Fruit fly (Drosophila melanogaster): ENCODE measurements around the gene PolH.

PolH gene

DNA sequence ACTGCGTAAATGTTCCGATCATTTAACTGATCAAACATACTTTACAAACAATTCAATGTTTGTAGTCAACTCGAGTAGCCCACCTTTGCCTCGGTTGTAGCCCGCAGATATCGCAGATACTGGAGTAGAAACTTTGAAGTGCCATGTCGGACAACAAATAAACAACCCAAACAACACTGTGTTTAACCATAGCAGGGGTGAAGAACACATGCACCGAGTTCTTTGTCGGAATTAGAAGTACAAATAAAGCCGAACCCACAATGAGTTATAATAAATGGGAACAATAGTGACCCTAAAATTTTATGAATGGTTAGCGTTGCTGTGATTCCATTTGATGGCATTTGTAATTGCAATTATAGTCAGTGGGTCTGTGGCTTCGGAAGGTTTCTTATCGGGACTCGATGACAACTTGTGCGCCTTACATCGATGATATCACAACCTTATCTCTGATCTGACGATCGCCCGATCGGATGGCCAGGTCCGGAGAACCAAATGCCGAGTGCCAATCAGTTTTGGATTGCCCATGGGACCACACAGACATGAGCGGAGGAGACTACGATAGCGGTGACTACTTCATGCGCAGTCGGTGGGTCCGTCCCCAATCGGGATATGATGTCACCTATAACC, 20.4 kb upstream of the PolH start, which contains the start of gene Chs2 (continued):
- peak; percentile 21 for TF ChIP-seq stwl (tag; optimal IDR thresholded peaks at IDR 0.05)
- TF ChIP-seq Deaf1 (tag; optimal IDR thresholded peaks at IDR 0.05) = peak; percentile 76
- peak in 1 of 2 experiments; percentile 34 for TF ChIP-seq bsh (GFP tag; optimal IDR thresholded peaks at IDR 0.05)
- peak; percentile 11 for TF ChIP-seq CG11398 (GFP tag; optimal IDR thresholded peaks at IDR 0.05)
- TF ChIP-seq sens-2 (GFP tag; IDR thresholded peaks at IDR 0.05) = peak; percentile 85
- peak; percentile 2 for TF ChIP-seq dmrt99B (tag; optimal IDR thresholded peaks at IDR 0.05)
- no peak for TF ChIP-seq Rfx (GFP tag; IDR thresholded peaks at IDR 0.05)
- TF ChIP-seq Med (GFP tag) = peak; percentile 78
- peak; percentile 13 for TF ChIP-seq nmo (GFP tag; optimal IDR thresholded peaks at IDR 0.05)
- TF ChIP-seq twi (tag; optimal IDR thresholded peaks at IDR 0.05) = peak; percentile 83
- TF ChIP-seq kni (GFP tag; optimal IDR thresholded peaks at IDR 0.05) = peak; percentile 69
- no peak for TF ChIP-seq CG10274 (GFP tag; optimal IDR thresholded peaks at IDR 0.05)
- TF ChIP-seq MESR4 (GFP tag; optimal IDR thresholded peaks at IDR 0.05) = no peak
- peak; percentile 40 for TF ChIP-seq CG7987 (GFP tag; optimal IDR thresholded peaks at IDR 0.05)
- TF ChIP-seq CG10209 (GFP tag; optimal IDR thresholded peaks at IDR 0.05) = peak; percentile 37
- no peak for TF ChIP-seq CG18476 (GFP tag; optimal IDR thresholded peaks at IDR 0.05)
- TF ChIP-seq Atf3 (GFP tag; optimal IDR thresholded peaks at IDR 0.05) = no peak
- peak; percentile 26 for TF ChIP-seq CG1233 (GFP tag; optimal IDR thresholded peaks at IDR 0.05)
- no peak for TF ChIP-seq oc (tag; optimal IDR thresholded peaks at IDR 0.05)
- TF ChIP-seq jigr1 (GFP tag; IDR thresholded peaks at IDR 0.05) = no peak
- peak; percentile 31 for TF ChIP-seq D19A (tag; optimal IDR thresholded peaks at IDR 0.05)
- peak; percentile 85 for TF ChIP-seq dmrt11E (tag; optimal IDR thresholded peaks at IDR 0.05)
- 0 out of 4 replicates have a peak, but pooled peaks have one; percentile 42 for TF ChIP-seq chinmo (GFP tag; IDR thresholded peaks at IDR 0.05; ENCODE audit: partially characterized antibody)
- no peak for TF ChIP-seq D (optimal IDR thresholded peaks at IDR 0.05)
- TF ChIP-seq D (GFP tag; optimal IDR thresholded peaks at IDR 0.05) = peak; percentile 57
- TF ChIP-seq CG2678 (tag; optimal IDR thresholded peaks at IDR 0.05) = peak; percentile 41
- peak; percentile 65 for TF ChIP-seq gsb-n (tag; optimal IDR thresholded peaks at IDR 0.05)
- no peak for TF ChIP-seq sc (optimal IDR thresholded peaks at IDR 0.05)
- peak; percentile 37 for TF ChIP-seq sc (GFP tag; optimal IDR thresholded peaks at IDR 0.05)
- no peak for TF ChIP-seq corto (GFP tag; optimal IDR thresholded peaks at IDR 0.05)
- peak; percentile 18 for TF ChIP-seq TFAM (GFP tag; optimal IDR thresholded peaks at IDR 0.05)
- peak; percentile 55 for TF ChIP-seq run (tag; optimal IDR thresholded peaks at IDR 0.05)
- TF ChIP-seq sens (GFP tag) = peak; percentile 81
- peak; percentile 45 for TF ChIP-seq CG10979 (tag; optimal IDR thresholded peaks at IDR 0.05)
- no peak for TF ChIP-seq Usf (GFP tag; optimal IDR thresholded peaks at IDR 0.05)
- TF ChIP-seq CG2129 (GFP tag; IDR thresholded peaks at IDR 0.05; ENCODE audit: partially characterized antibody) = no peak
- TF ChIP-seq Side (GFP tag; optimal IDR thresholded peaks at IDR 0.05) = peak; percentile 40
- TF ChIP-seq CrebB (tag; optimal IDR thresholded peaks at IDR 0.05) = peak; percentile 22
- no peak for TF ChIP-seq Oli (tag; optimal IDR thresholded peaks at IDR 0.05)
